Worm (Caenorhabditis elegans): ENCODE data around the gene F11G11.5.
A peak's percentile ranks its signal among the peaks of the same experiment; 100 is the strongest.

Gene F11G11.5

ce11 chrII:4888527-4889487 lies 31.1 kb downstream of the F11G11.5 start, which contains the start of gene pgm-1 (continued):
- TF ChIP-seq lir-3 (tag; optimal IDR thresholded peaks at IDR 0.05; ENCODE audit: poor library complexity) (no peak), irx-1 (tag; optimal IDR thresholded peaks at IDR 0.05) (no peak), elt-2 (tag; optimal IDR thresholded peaks at IDR 0.05) (peak; percentile 45), fkh-10 (GFP tag; optimal IDR thresholded peaks at IDR 0.05) (no peak), ztf-4 (tag; optimal IDR thresholded peaks at IDR 0.05) (no peak), dpl-1 (GFP tag; optimal IDR thresholded peaks at IDR 0.05) (peak in 2 of 3 experiments; percentile 16 to 38), tbx-2 (tag; optimal IDR thresholded peaks at IDR 0.05) (no peak), alr-1 (tag; optimal IDR thresholded peaks at IDR 0.05; ENCODE audit: borderline replicate concordance) (no peak), mef-2 (tag; optimal IDR thresholded peaks at IDR 0.05) (no peak), unc-30 (tag; optimal IDR thresholded peaks at IDR 0.05) (no peak), egl-13 (tag; optimal IDR thresholded peaks at IDR 0.05) (no peak), ceh-90 (tag; optimal IDR thresholded peaks at IDR 0.05) (no peak), ceh-82 (tag; optimal IDR thresholded peaks at IDR 0.05) (no peak), fkh-4 (tag; optimal IDR thresholded peaks at IDR 0.05; ENCODE audit: borderline replicate concordance) (no peak), nhr-47 (tag; optimal IDR thresholded peaks at IDR 0.05) (no peak), mdl-1 (tag; optimal IDR thresholded peaks at IDR 0.05) (no peak), nhr-28 (tag; optimal IDR thresholded peaks at IDR 0.05) (no peak), ces-1 (GFP tag; optimal IDR thresholded peaks at IDR 0.05) (no peak), fos-1 (tag; optimal IDR thresholded peaks at IDR 0.05) (no peak), swsn-7 (tag; optimal IDR thresholded peaks at IDR 0.05) (peak; percentile 7), grh-1 (GFP tag; IDR thresholded peaks at IDR 0.05) (no peak), nhr-71 (tag; optimal IDR thresholded peaks at IDR 0.05) (peak; percentile 70), mep-1 (tag; optimal IDR thresholded peaks at IDR 0.05) (peak; percentile 27), lin-39 (tag; optimal IDR thresholded peaks at IDR 0.05) (peak; percentile 9), ceh-63 (GFP tag; optimal IDR thresholded peaks at IDR 0.05) (no peak), rnt-1 (tag; optimal IDR thresholded peaks at IDR 0.05) (peak; percentile 58), pag-3 (tag; optimal IDR thresholded peaks at IDR 0.05; ENCODE audit: borderline replicate concordance, insufficient read depth) (peak; percentile 41), elt-3 (tag; optimal IDR thresholded peaks at IDR 0.05) (peak in 1 of 6 experiments; percentile 46), fkh-8 (tag; optimal IDR thresholded peaks at IDR 0.05) (no peak), vab-15 (tag; optimal IDR thresholded peaks at IDR 0.05) (no peak), unc-130 (tag; optimal IDR thresholded peaks at IDR 0.05) (peak; percentile 14), C04F5.9 (tag; optimal IDR thresholded peaks at IDR 0.05) (no peak), aly-2 (tag; optimal IDR thresholded peaks at IDR 0.05) (no peak), efl-3 (GFP tag; optimal IDR thresholded peaks at IDR 0.05) (no peak), nhr-11 (tag; optimal IDR thresholded peaks at IDR 0.05) (no peak), nhr-20 (tag; optimal IDR thresholded peaks at IDR 0.05) (peak; percentile 42), blmp-1 (tag; optimal IDR thresholded peaks at IDR 0.05) (peak; percentile 25), nhr-76 (tag; optimal IDR thresholded peaks at IDR 0.05) (no peak), lin-14 (GFP tag; optimal IDR thresholded peaks at IDR 0.05) (peak; percentile 90), tlp-1 (tag; optimal IDR thresholded peaks at IDR 0.05) (no peak), lin-13 (GFP tag; optimal IDR thresholded peaks at IDR 0.05) (no peak), ets-5 (GFP tag; IDR thresholded peaks at IDR 0.05) (no peak), zip-4 (GFP tag; optimal IDR thresholded peaks at IDR 0.05) (no peak), lin-35 (GFP tag; optimal IDR thresholded peaks at IDR 0.05) (peak in 1 of 2 experiments; percentile 35), nhr-77 (tag; optimal IDR thresholded peaks at IDR 0.05) (no peak), nhr-84 (tag; optimal IDR thresholded peaks at IDR 0.05) (no peak), mab-9 (GFP tag; IDR thresholded peaks at IDR 0.05) (no peak), C16A3.4 (tag; optimal IDR thresholded peaks at IDR 0.05) (peak; percentile 7), C34B4.2 (tag; optimal IDR thresholded peaks at IDR 0.05) (no peak), sox-4 (tag; optimal IDR thresholded peaks at IDR 0.05) (no peak)
